Worm (Caenorhabditis elegans) whole organism, L4/young adult: ENCODE results near the gene T28C6.7.

Experiments
- W03F9.2 ChIP-seq: fragments of 150-350 bp; optimal IDR thresholded peaks from 2 replicates; lab custom pipeline; 2014; ENCODE audit warnings: missing biosample characterization, missing genetic modification characterization
- him-1 ChIP-seq: sonication (generic microtip); optimal IDR thresholded peaks from 2 replicates; lab custom pipeline; 2016; ENCODE audit warnings: missing genotype, missing genetic modification reagents, missing genetic modification characterization, missing compliant biosample characterization

- TF ChIP-seq W03F9.2 (tag; lab: Kevin White, UChicago) (no peak), him-1 (tag; lab: Kevin White, UChicago) (no peak)
Observed at ce11 chrIV:8778045-8778444, 49.6 kb upstream of the T28C6.7 start, which contains the start of gene C33D9.6.
